Worm (Caenorhabditis elegans) whole organism, L4/young adult: ENCODE data around the gene sri-28.
"Not testable (repeated sequence)": the region's sequence is repeated elsewhere in the genome, so short reads cannot be mapped to it uniquely, and the experiment has no call there.

Experiments
- W03F9.2 ChIP-seq: fragments of 150-350 bp; optimal IDR thresholded peaks from 2 replicates; lab custom pipeline; 2014; ENCODE audit warnings: missing biosample characterization, missing genetic modification characterization
- dao-5 ChIP-seq: sonication (generic microtip); optimal IDR thresholded peaks from 2 replicates; lab custom pipeline; 2016; ENCODE audit warnings: missing genotype, missing genetic modification characterization, moderate library complexity, missing compliant biosample characterization
- him-1 ChIP-seq: sonication (generic microtip); optimal IDR thresholded peaks from 2 replicates; lab custom pipeline; 2016; ENCODE audit warnings: missing genotype, missing genetic modification reagents, missing genetic modification characterization, missing compliant biosample characterization

The sri-28 gene

ce11 chrII:3030416-3030815 lies 18.1 kb upstream of the sri-28 start:
- TF ChIP-seq dao-5 (tag; lab: Kevin White, UChicago) (no peak), W03F9.2 (tag; lab: Kevin White, UChicago) (no peak), him-1 (tag; lab: Kevin White, UChicago) (no peak)

- TF ChIP-seq dao-5, him-1, W03F9.2 (tag; lab: Kevin White, UChicago): not testable (repeated sequence)
Observed at ce11 chrII:3032480-3032879, 16.0 kb upstream of the sri-28 start, which contains the start of gene B0454.6. Gene B0454.6 (plus strand): TSS chrII:3032780.

- TF ChIP-seq him-1 (tag; lab: Kevin White, UChicago), result no peak
- no peak for TF ChIP-seq W03F9.2 (tag; lab: Kevin White, UChicago)
- no peak for TF ChIP-seq dao-5 (tag; lab: Kevin White, UChicago)
Observed at ce11 chrII:3034914-3035313, 13.6 kb upstream of the sri-28 start.

- TF ChIP-seq dao-5 (tag; lab: Kevin White, UChicago), result no peak
- TF ChIP-seq him-1 (tag; lab: Kevin White, UChicago), result no peak
- no peak for TF ChIP-seq W03F9.2 (tag; lab: Kevin White, UChicago)
Observed at ce11 chrII:3036344-3036743, 12.1 kb upstream of the sri-28 start.

ce11 chrII:3038453-3038909 lies 10.0 kb upstream of the sri-28 start, which contains the start of the genes B0454.26 and B0454.5:
Gene B0454.26 (minus strand): TSS chrII:3038553.
Gene B0454.5 (plus strand): TSS chrII:3038859.
- no peak for TF ChIP-seq W03F9.2 (tag; lab: Kevin White, UChicago)
- no peak for TF ChIP-seq him-1 (tag; lab: Kevin White, UChicago)
- TF ChIP-seq dao-5 (tag; lab: Kevin White, UChicago), result no peak

ce11 chrII:3043358-3043757 lies 5.1 kb upstream of the sri-28 start, which contains the start of gene B0454.8:
Gene B0454.8 (minus strand): TSS chrII:3043458.
- no peak for TF ChIP-seq dao-5 (tag; lab: Kevin White, UChicago)
- no peak for TF ChIP-seq W03F9.2 (tag; lab: Kevin White, UChicago)
- TF ChIP-seq him-1 (tag; lab: Kevin White, UChicago), result no peak

ce11 chrII:3044023-3044422 lies 4.5 kb upstream of the sri-28 start, which contains the start of gene sri-29:
Gene sri-29 (plus strand): TSS chrII:3044323.
- TF ChIP-seq him-1 (tag; lab: Kevin White, UChicago), result no peak
- TF ChIP-seq dao-5 (tag; lab: Kevin White, UChicago), result no peak
- no peak for TF ChIP-seq W03F9.2 (tag; lab: Kevin White, UChicago)

ce11 chrII:3045422-3045821 lies 3.1 kb upstream of the sri-28 start:
- TF ChIP-seq W03F9.2 (tag; lab: Kevin White, UChicago) (no peak), him-1 (tag; lab: Kevin White, UChicago) (no peak), dao-5 (tag; lab: Kevin White, UChicago) (no peak)

- no peak for TF ChIP-seq him-1 (tag; lab: Kevin White, UChicago)
- no peak for TF ChIP-seq dao-5 (tag; lab: Kevin White, UChicago)
- no peak for TF ChIP-seq W03F9.2 (tag; lab: Kevin White, UChicago)
Observed at ce11 chrII:3045875-3046274, 2.6 kb upstream of the sri-28 start, which contains the start of gene sri-30. Gene sri-30 (plus strand): TSS chrII:3046175.

ce11 chrII:3048989-3049388 lies 511 bp downstream of the sri-28 start:
- TF ChIP-seq W03F9.2 (tag; lab: Kevin White, UChicago) (no peak), him-1 (tag; lab: Kevin White, UChicago) (no peak), dao-5 (tag; lab: Kevin White, UChicago) (no peak)

- TF ChIP-seq W03F9.2 (tag; lab: Kevin White, UChicago), result no peak
- no peak for TF ChIP-seq him-1 (tag; lab: Kevin White, UChicago)
- TF ChIP-seq dao-5 (tag; lab: Kevin White, UChicago), result no peak
Observed at ce11 chrII:3050703-3051102, 2.2 kb downstream of the sri-28 start, which contains the start of gene sri-31. Gene sri-31 (plus strand): TSS chrII:3051003.

- TF ChIP-seq him-1 (tag; lab: Kevin White, UChicago), result no peak
- no peak for TF ChIP-seq W03F9.2 (tag; lab: Kevin White, UChicago)
- no peak for TF ChIP-seq dao-5 (tag; lab: Kevin White, UChicago)
Observed at ce11 chrII:3051332-3051731, 2.9 kb downstream of the sri-28 start.

ce11 chrII:3052843-3053242 lies 4.4 kb downstream of the sri-28 start:
- TF ChIP-seq W03F9.2 (tag; lab: Kevin White, UChicago), result no peak
- TF ChIP-seq him-1 (tag; lab: Kevin White, UChicago), result no peak
- no peak for TF ChIP-seq dao-5 (tag; lab: Kevin White, UChicago)

ce11 chrII:3053689-3054088 lies 5.2 kb downstream of the sri-28 start:
- TF ChIP-seq W03F9.2 (tag; lab: Kevin White, UChicago) (no peak), him-1 (tag; lab: Kevin White, UChicago) (no peak), dao-5 (tag; lab: Kevin White, UChicago) (no peak)
